Fruit fly (Drosophila melanogaster) whole organism, embryonic: Measurements from ENCODE around the gene CG6791.

Source experiments
- B-H2 ChIP-seq: fragments of 200-800 bp; sonication (Bioruptor generic); optimal IDR thresholded peaks from 2 replicates; lab custom pipeline; 2018; ENCODE audit warnings: missing biosample characterization, mild to moderate bottlenecking, missing genetic modification characterization
- CG4854 ChIP-seq: fragments of 200-800 bp; sonication (Bioruptor generic); optimal IDR thresholded peaks from 2 replicates; lab custom pipeline; 2016; ENCODE audit warnings: missing biosample characterization, missing genetic modification characterization, inconsistent platforms
- pros ChIP-seq: fragments of 200-800 bp; sonication (Bioruptor generic); optimal IDR thresholded peaks from 3 replicates; lab custom pipeline; 2019; ENCODE audit warnings: missing biosample characterization, mild to moderate bottlenecking, missing genetic modification characterization, moderate library complexity
- wor ChIP-seq: fragments of 200-800 bp; sonication (Bioruptor generic); IDR thresholded peaks from 2 replicates; pipeline ENCODE4 v1.3.6; 2022; ENCODE audit warnings: missing biosample characterization, missing genetic modification characterization

DNA sequence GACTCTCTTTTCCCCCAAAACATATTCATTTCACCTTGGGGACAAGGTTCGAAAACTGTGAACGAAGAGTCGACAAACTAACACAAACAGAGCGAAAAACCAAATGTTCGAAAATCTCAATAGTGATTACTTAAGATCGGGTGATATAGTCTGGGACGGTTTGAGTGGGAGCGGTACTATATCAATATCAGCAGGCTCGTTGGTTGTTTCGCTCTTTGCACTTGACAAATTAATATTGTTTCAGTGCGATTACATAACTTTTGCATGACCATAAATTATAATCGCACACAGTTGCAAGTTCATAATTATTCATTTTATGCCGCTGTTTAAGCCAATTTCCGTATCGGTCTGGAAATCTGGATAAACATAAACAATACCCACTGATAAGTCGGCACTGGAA lies 28.3 kb downstream of the CG6791 start:
- TF ChIP-seq wor (GFP tag; lab: Robert Waterston, UW) (no peak), B-H2 (GFP tag; lab: Kevin White, UChicago) (no peak), pros (GFP tag; lab: Kevin White, UChicago) (no peak), CG4854 (GFP tag; lab: Kevin White, UChicago) (no peak)
